Fruit fly (Drosophila melanogaster): ENCODE data around the gene Rel.

The Rel gene

dm6 chr3R:9062756-9063155 is 15.0 kb upstream of the Rel start (continued):
- no peak for TF ChIP-seq lov (optimal IDR thresholded peaks at IDR 0.05)
- no peak for TF ChIP-seq lov (GFP tag; IDR thresholded peaks at IDR 0.05)
- TF ChIP-seq hkb (optimal IDR thresholded peaks at IDR 0.05) = no peak
- TF ChIP-seq hkb (GFP tag; IDR thresholded peaks at IDR 0.05) = peak; percentile 18; the same call in 1 of the 2 replicates
- no peak for TF ChIP-seq BtbVII (GFP tag; optimal IDR thresholded peaks at IDR 0.05)
- TF ChIP-seq btn (GFP tag; optimal IDR thresholded peaks at IDR 0.05) = no peak
- no peak for TF ChIP-seq nom (GFP tag; optimal IDR thresholded peaks at IDR 0.05)

- peak; percentile 98 for TF ChIP-seq Ssrp (tag; optimal IDR thresholded peaks at IDR 0.05)
- peak; percentile 48 for TF ChIP-seq CG9797 (GFP tag; optimal IDR thresholded peaks at IDR 0.05)
- peak; percentile 58 for TF ChIP-seq chn (GFP tag; optimal IDR thresholded peaks at IDR 0.05)
- TF ChIP-seq usp (GFP tag; optimal IDR thresholded peaks at IDR 0.05) = no peak
- TF ChIP-seq org-1 (GFP tag; optimal IDR thresholded peaks at IDR 0.05) = peak; percentile 95
- peak; percentile 89 for TF ChIP-seq CG15514 (GFP tag; optimal IDR thresholded peaks at IDR 0.05)
- TF ChIP-seq maf-S (GFP tag; optimal IDR thresholded peaks at IDR 0.05) = no peak
- no peak for TF ChIP-seq ttk (GFP tag; IDR thresholded peaks at IDR 0.05)
- peak; percentile 98 for TF ChIP-seq dmrt99B (tag; optimal IDR thresholded peaks at IDR 0.05)
- peak; percentile 99 for TF ChIP-seq Fer1 (GFP tag; optimal IDR thresholded peaks at IDR 0.05)
- peak; percentile 100 for TF ChIP-seq gem (tag; optimal IDR thresholded peaks at IDR 0.05)
- no peak for TF ChIP-seq btn (GFP tag; optimal IDR thresholded peaks at IDR 0.05)
- TF ChIP-seq Abd-B (GFP tag; optimal IDR thresholded peaks at IDR 0.05) = peak; percentile 95
- TF ChIP-seq gcm (GFP tag; optimal IDR thresholded peaks at IDR 0.05) = peak; percentile 99
- no peak for TF ChIP-seq hkb (optimal IDR thresholded peaks at IDR 0.05)
- no peak for TF ChIP-seq hkb (GFP tag; IDR thresholded peaks at IDR 0.05)
- peak; percentile 96 for TF ChIP-seq CG15696 (tag; optimal IDR thresholded peaks at IDR 0.05)
- TF ChIP-seq Bdp1 (GFP tag; optimal IDR thresholded peaks at IDR 0.05) = peak; percentile 61
- peak; percentile 52 for TF ChIP-seq CG4617 (GFP tag; optimal IDR thresholded peaks at IDR 0.05; ENCODE audit: borderline replicate concordance)
- peak; percentile 92 for TF ChIP-seq CG5180 (GFP tag; optimal IDR thresholded peaks at IDR 0.05)
- peak; percentile 98 for TF ChIP-seq cwo (GFP tag; optimal IDR thresholded peaks at IDR 0.05)
- TF ChIP-seq CG7357 (GFP tag; IDR thresholded peaks at IDR 0.05) = peak; percentile 84
- no peak for TF ChIP-seq Scr (GFP tag; IDR thresholded peaks at IDR 0.05; ENCODE audit: partially characterized antibody)
- peak; percentile 76 for TF ChIP-seq tup (GFP tag; optimal IDR thresholded peaks at IDR 0.05)
- TF ChIP-seq Ada2b (GFP tag; IDR thresholded peaks at IDR 0.05) = no peak
- no peak for TF ChIP-seq CG4282 (GFP tag; optimal IDR thresholded peaks at IDR 0.05)
- TF ChIP-seq gcm2 (GFP tag; optimal IDR thresholded peaks at IDR 0.05) = no peak
- TF ChIP-seq CG9215 (GFP tag; IDR thresholded peaks at IDR 0.05) = no peak
- TF ChIP-seq CG9437 (GFP tag; optimal IDR thresholded peaks at IDR 0.05) = peak; percentile 95
- peak; percentile 85 for TF ChIP-seq Med (GFP tag)
- no peak for TF ChIP-seq CG5953 (GFP tag; IDR thresholded peaks at IDR 0.05)
- TF ChIP-seq Myb (GFP tag; optimal IDR thresholded peaks at IDR 0.05) = peak; percentile 47
- peak; percentile 100 for TF ChIP-seq CG8924 (tag; optimal IDR thresholded peaks at IDR 0.05)
- TF ChIP-seq CG10366 (GFP tag; IDR thresholded peaks at IDR 0.05) = no peak
- TF ChIP-seq wor (GFP tag; IDR thresholded peaks at IDR 0.05) = no peak
- peak; percentile 72 for TF ChIP-seq Mad (GFP tag; optimal IDR thresholded peaks at IDR 0.05)
- peak; percentile 94 for TF ChIP-seq Xbp1 (GFP tag; optimal IDR thresholded peaks at IDR 0.05)
- peak; percentile 20 for TF ChIP-seq p53 (GFP tag; optimal IDR thresholded peaks at IDR 0.05)
- no peak for TF ChIP-seq CG32532 (GFP tag; IDR thresholded peaks at IDR 0.05)
- peak; percentile 94 for TF ChIP-seq CG2875 (GFP tag; optimal IDR thresholded peaks at IDR 0.05)
- peak; percentile 79 for TF ChIP-seq jing (GFP tag; optimal IDR thresholded peaks at IDR 0.05)
- TF ChIP-seq fu2 (GFP tag; optimal IDR thresholded peaks at IDR 0.05) = peak; percentile 4
- peak; percentile 93 for TF ChIP-seq CG18764 (GFP tag; optimal IDR thresholded peaks at IDR 0.05)
- TF ChIP-seq HmgD (GFP tag; optimal IDR thresholded peaks at IDR 0.05) = no peak
- peak; percentile 70 for TF ChIP-seq zfh2 (GFP tag; optimal IDR thresholded peaks at IDR 0.05)
These were observed 9.8 kb upstream of the Rel start for dm6 chr3R:9057398-9058058.
